Worm (Caenorhabditis elegans): Measurements from ENCODE around the gene H39E23.2.

H39E23.2 gene

ce11 chrV:14110042-14110441 is at the start of gene H39E23.2:
TSS of gene H39E23.2 (plus strand) at chrV:14110342.
- no peak for TF ChIP-seq eyg-1 (tag; optimal IDR thresholded peaks at IDR 0.05)
- no peak for TF ChIP-seq C38D4.7 (GFP tag; optimal IDR thresholded peaks at IDR 0.05)
- no peak for TF ChIP-seq ceh-9 (tag; optimal IDR thresholded peaks at IDR 0.05)
- no peak for TF ChIP-seq tbx-2 (tag; optimal IDR thresholded peaks at IDR 0.05)
- TF ChIP-seq ceh-31 (tag; optimal IDR thresholded peaks at IDR 0.05), result no peak
- TF ChIP-seq C08G9.2 (tag; optimal IDR thresholded peaks at IDR 0.05), result no peak
- TF ChIP-seq elt-4 (tag; optimal IDR thresholded peaks at IDR 0.05), result no peak
- TF ChIP-seq sox-2 (GFP tag; IDR thresholded peaks at IDR 0.05), result no peak

ce11 chrV:14063980-14064379 is 46.2 kb upstream of the H39E23.2 start:
- TF ChIP-seq ceh-31 (tag; optimal IDR thresholded peaks at IDR 0.05) (no peak), nfya-1 (tag; optimal IDR thresholded peaks at IDR 0.05) (peak; percentile 94)

ce11 chrV:14064422-14064821 is 45.7 kb upstream of the H39E23.2 start, which contains the start of gene D1086.21:
TSS of gene D1086.21 (plus strand) at chrV:14064722.
- TF ChIP-seq unc-86 (tag; optimal IDR thresholded peaks at IDR 0.05), result no peak
- TF ChIP-seq zip-5 (tag; optimal IDR thresholded peaks at IDR 0.05), result no peak
- no peak for TF ChIP-seq ahr-1 (tag; optimal IDR thresholded peaks at IDR 0.05)
- no peak for TF ChIP-seq ceh-30 (tag; optimal IDR thresholded peaks at IDR 0.05)
- TF ChIP-seq hlh-15 (tag; optimal IDR thresholded peaks at IDR 0.05), result no peak
- TF ChIP-seq ceh-31 (tag; optimal IDR thresholded peaks at IDR 0.05), result no peak
- no peak for TF ChIP-seq ceh-24 (tag; optimal IDR thresholded peaks at IDR 0.05)
- no peak for TF ChIP-seq sdc-2 (tag; optimal IDR thresholded peaks at IDR 0.05)
- no peak for TF ChIP-seq C08G9.2 (tag; optimal IDR thresholded peaks at IDR 0.05)
- TF ChIP-seq gmeb-2 (tag; optimal IDR thresholded peaks at IDR 0.05), result no peak
- TF ChIP-seq sox-2 (GFP tag; IDR thresholded peaks at IDR 0.05), result no peak
- no peak for TF ChIP-seq elt-2 (tag; optimal IDR thresholded peaks at IDR 0.05)
- no peak for TF ChIP-seq ceh-48 (tag; optimal IDR thresholded peaks at IDR 0.05)
- TF ChIP-seq ceh-45 (GFP tag; IDR thresholded peaks at IDR 0.05), result no peak
- no peak for TF ChIP-seq pax-1 (tag; optimal IDR thresholded peaks at IDR 0.05)
- TF ChIP-seq pat-9 (tag; optimal IDR thresholded peaks at IDR 0.05), result no peak
- no peak for TF ChIP-seq Y22D7AL.16 (tag; optimal IDR thresholded peaks at IDR 0.05)
- TF ChIP-seq madf-2 (tag; optimal IDR thresholded peaks at IDR 0.05), result no peak
- no peak for TF ChIP-seq dmd-4 (tag; optimal IDR thresholded peaks at IDR 0.05; ENCODE audit: borderline replicate concordance)
- no peak for TF ChIP-seq ceh-14 (tag; optimal IDR thresholded peaks at IDR 0.05)

ce11 chrV:14067816-14068296 is 42.3 kb upstream of the H39E23.2 start, which contains the start of gene D1086.17:
TSS of gene D1086.17 (plus strand) at chrV:14067866.
- TF ChIP-seq K02D7.2 (tag; optimal IDR thresholded peaks at IDR 0.05) (no peak), pax-1 (tag; optimal IDR thresholded peaks at IDR 0.05) (no peak), unc-42 (tag; optimal IDR thresholded peaks at IDR 0.05) (no peak), unc-55 (GFP tag; optimal IDR thresholded peaks at IDR 0.05) (no peak), pha-2 (tag; optimal IDR thresholded peaks at IDR 0.05) (no peak), ceh-6 (GFP tag; optimal IDR thresholded peaks at IDR 0.05) (no peak), dve-1 (tag; optimal IDR thresholded peaks at IDR 0.05) (no peak), lin-11 (tag; optimal IDR thresholded peaks at IDR 0.05) (no peak), tbx-7 (tag; optimal IDR thresholded peaks at IDR 0.05) (no peak), unc-86 (tag; optimal IDR thresholded peaks at IDR 0.05) (no peak), hlh-30 (tag; optimal IDR thresholded peaks at IDR 0.05; ENCODE audit: insufficient read depth) (no peak), K09A11.1 (tag; optimal IDR thresholded peaks at IDR 0.05; ENCODE audit: insufficient read depth) (no peak), fax-1 (tag; optimal IDR thresholded peaks at IDR 0.05) (no peak), nfya-1 (tag; optimal IDR thresholded peaks at IDR 0.05) (no peak), pat-9 (tag; optimal IDR thresholded peaks at IDR 0.05) (no peak)

Data from whole organism, late embryonic.